Fruit fly (Drosophila melanogaster): Measurements from ENCODE around the gene CG5199.

CG5199 gene

DNA sequence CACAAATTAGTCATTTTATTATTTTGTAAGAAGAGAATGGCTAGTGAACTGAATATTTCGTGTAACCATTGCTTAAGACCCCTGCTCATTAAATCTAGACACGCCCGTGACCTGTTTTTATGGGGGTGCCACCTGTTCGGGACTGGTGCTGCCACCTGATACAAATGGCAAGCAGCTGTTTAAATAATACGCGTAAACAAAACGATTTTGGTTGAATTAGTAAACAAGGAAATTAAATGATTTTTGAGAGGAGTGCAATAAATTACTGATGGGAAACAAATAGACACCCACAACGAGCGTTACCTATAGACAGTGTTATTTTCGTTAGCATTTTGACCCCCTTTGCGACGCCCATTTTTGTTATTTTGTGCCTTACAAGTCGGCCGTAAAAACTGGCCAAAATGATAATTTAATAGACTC is 22.1 kb upstream of the CG5199 start (continued):
- TF ChIP-seq fd64A (GFP tag; optimal IDR thresholded peaks at IDR 0.05), result peak; percentile 41

DNA sequence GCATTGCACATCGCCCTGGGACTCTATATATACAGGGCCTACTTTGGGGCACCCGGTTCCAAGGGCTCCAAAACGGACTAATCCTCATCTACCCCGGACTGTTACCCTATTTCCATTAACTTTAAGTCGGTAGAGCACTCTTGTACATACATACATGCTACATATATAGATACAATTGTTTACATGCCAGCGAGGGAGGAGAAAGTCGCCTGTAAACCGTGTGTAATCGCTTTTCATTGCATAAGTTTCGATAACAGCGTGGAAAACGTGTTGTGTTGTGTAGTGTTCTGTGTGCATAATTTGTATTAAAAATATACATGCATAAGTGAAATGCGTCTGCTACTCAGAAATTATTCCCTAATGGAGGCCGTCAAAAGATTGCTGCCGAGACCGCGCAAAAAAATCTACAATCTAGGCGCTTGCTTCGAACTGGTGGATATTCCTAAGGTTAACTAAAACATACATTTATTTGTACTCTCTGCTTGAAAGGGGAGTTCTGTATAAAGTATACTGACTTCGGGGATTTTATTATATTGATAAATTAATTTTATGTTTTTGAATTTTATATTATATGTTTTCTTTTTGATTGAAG is 21.6 kb upstream of the CG5199 start, which contains the start of gene isoQC:
TSS of gene isoQC (plus strand) at position 270 of the 592 bp plus-strand sequence.
- TF ChIP-seq zfh1 (GFP tag; IDR thresholded peaks at IDR 0.05), result no peak
- peak; percentile 19 for TF ChIP-seq Med (GFP tag)
- TF ChIP-seq fd96Cb (tag; optimal IDR thresholded peaks at IDR 0.05), result no peak
- no peak for TF ChIP-seq dm (GFP tag; optimal IDR thresholded peaks at IDR 0.05)
- no peak for TF ChIP-seq CG12744 (GFP tag; optimal IDR thresholded peaks at IDR 0.05)
- TF ChIP-seq Pdp1 (GFP tag; optimal IDR thresholded peaks at IDR 0.05), result peak in 1 of 2 experiments; percentile 99
- no peak for TF ChIP-seq CG14965 (GFP tag; optimal IDR thresholded peaks at IDR 0.05; ENCODE audit: borderline replicate concordance)
- TF ChIP-seq Max (GFP tag; optimal IDR thresholded peaks at IDR 0.05), result no peak
- TF ChIP-seq gcm2 (GFP tag; optimal IDR thresholded peaks at IDR 0.05), result no peak
- no peak for TF ChIP-seq maf-S (GFP tag; optimal IDR thresholded peaks at IDR 0.05)
- no peak for TF ChIP-seq lbe (GFP tag; optimal IDR thresholded peaks at IDR 0.05)
- TF ChIP-seq Camta (GFP tag; optimal IDR thresholded peaks at IDR 0.05), result no peak
- no peak for TF ChIP-seq zf30C (GFP tag; optimal IDR thresholded peaks at IDR 0.05)
- TF ChIP-seq da (GFP tag; optimal IDR thresholded peaks at IDR 0.05), result no peak
- TF ChIP-seq gcm (GFP tag; optimal IDR thresholded peaks at IDR 0.05), result peak; percentile 80
- no peak for TF ChIP-seq jing (GFP tag; optimal IDR thresholded peaks at IDR 0.05)
- TF ChIP-seq aop (GFP tag; IDR thresholded peaks at IDR 0.05), result no peak
- TF ChIP-seq sr (GFP tag; IDR thresholded peaks at IDR 0.05), result no peak
- TF ChIP-seq inv (GFP tag; IDR thresholded peaks at IDR 0.05; ENCODE audit: partially characterized antibody), result no peak
- TF ChIP-seq eve (GFP tag; optimal IDR thresholded peaks at IDR 0.05), result peak in 1 of 2 experiments; percentile 86
- TF ChIP-seq kni (GFP tag; optimal IDR thresholded peaks at IDR 0.05), result no peak
- TF ChIP-seq Dll (GFP tag; IDR thresholded peaks at IDR 0.05; ENCODE audit: partially characterized antibody), result no peak
- TF ChIP-seq dysf (GFP tag; IDR thresholded peaks at IDR 0.05), result no peak
- TF ChIP-seq PHDP (tag; optimal IDR thresholded peaks at IDR 0.05), result no peak
- no peak for TF ChIP-seq en (GFP tag; optimal IDR thresholded peaks at IDR 0.05)
- TF ChIP-seq CG12391 (tag; optimal IDR thresholded peaks at IDR 0.05), result no peak
- no peak for TF ChIP-seq seq (GFP tag; IDR thresholded peaks at IDR 0.05)
- no peak for TF ChIP-seq tna (GFP tag; IDR thresholded peaks at IDR 0.05; ENCODE audit: partially characterized antibody)
- TF ChIP-seq CG3838 (GFP tag; optimal IDR thresholded peaks at IDR 0.05), result peak; percentile 53
- no peak for TF ChIP-seq CG30431 (GFP tag; optimal IDR thresholded peaks at IDR 0.05)
- TF ChIP-seq CG10431 (GFP tag; optimal IDR thresholded peaks at IDR 0.05), result peak; percentile 76
- peak; percentile 37 for TF ChIP-seq sens (GFP tag)
- TF ChIP-seq CG17568 (GFP tag; optimal IDR thresholded peaks at IDR 0.05), result peak; percentile 75
- TF ChIP-seq ind (GFP tag; optimal IDR thresholded peaks at IDR 0.05), result no peak
- TF ChIP-seq fu2 (GFP tag; optimal IDR thresholded peaks at IDR 0.05), result no peak
- TF ChIP-seq kah (GFP tag; optimal IDR thresholded peaks at IDR 0.05), result no peak

- TF ChIP-seq D19A (tag; optimal IDR thresholded peaks at IDR 0.05) (peak; percentile 59), chn (GFP tag; optimal IDR thresholded peaks at IDR 0.05) (peak; percentile 4), bcd (GFP tag; optimal IDR thresholded peaks at IDR 0.05) (peak; percentile 56), CG7786 (GFP tag; optimal IDR thresholded peaks at IDR 0.05) (no peak), CG12219 (GFP tag; optimal IDR thresholded peaks at IDR 0.05) (no peak), CG8359 (GFP tag; optimal IDR thresholded peaks at IDR 0.05; ENCODE audit: borderline replicate concordance) (no peak), CG30020 (tag; optimal IDR thresholded peaks at IDR 0.05) (peak; percentile 65), CG7963 (GFP tag; IDR thresholded peaks at IDR 0.05; ENCODE audit: partially characterized antibody) (no peak), dysf (GFP tag; IDR thresholded peaks at IDR 0.05) (peak; percentile 67), Max (GFP tag; optimal IDR thresholded peaks at IDR 0.05) (peak; percentile 45), CG6654 (GFP tag; optimal IDR thresholded peaks at IDR 0.05) (peak; percentile 4), Deaf1 (tag; optimal IDR thresholded peaks at IDR 0.05) (peak; percentile 55), CG9932 (GFP tag; IDR thresholded peaks at IDR 0.05) (peak; percentile 80)
Measured at dm6 chr3L:20473021-20473799, 20.5 kb upstream of the CG5199 start, which contains the start of the genes CG32428 and CG5969. CG32428 (minus strand) TSS chr3L:20473723. CG5969 (plus strand) TSS chr3L:20473783.
